Worm (Caenorhabditis elegans) whole organism, mixed stage, embryonic: ENCODE results near the gene nhr-28.

ENCODE experiments used
- blmp-1 ChIP-seq: fragments of 150-350 bp; optimal IDR thresholded peaks from 2 replicates; lab custom pipeline; 2014; ENCODE audit warnings: missing biosample characterization, missing genetic modification characterization
- ceh-39 ChIP-seq: fragments of 150-350 bp; optimal IDR thresholded peaks from 2 replicates; lab custom pipeline; 2014; ENCODE audit warnings: missing biosample characterization, missing genetic modification characterization
- nhr-2 ChIP-seq: fragments of 150-350 bp; optimal IDR thresholded peaks from 2 replicates; lab custom pipeline; 2014; ENCODE audit warnings: missing biosample characterization, missing genetic modification characterization
- ztf-11 ChIP-seq: fragments of 150-350 bp; optimal IDR thresholded peaks from 2 replicates; lab custom pipeline; 2014; ENCODE audit warnings: missing biosample characterization, missing genetic modification characterization

ce11 chrX:16404815-16405214 is 50.0 kb downstream of the nhr-28 start:
- TF ChIP-seq blmp-1 (tag; lab: Kevin White, UChicago) (no peak), nhr-2 (tag; lab: Kevin White, UChicago) (no peak), ztf-11 (tag; lab: Kevin White, UChicago) (no peak), ceh-39 (no peak)
